Fruit fly (Drosophila melanogaster): ENCODE results near the gene CG12523.
A peak's percentile ranks its signal among the peaks of the same experiment; 100 is the strongest.

Gene CG12523

DNA sequence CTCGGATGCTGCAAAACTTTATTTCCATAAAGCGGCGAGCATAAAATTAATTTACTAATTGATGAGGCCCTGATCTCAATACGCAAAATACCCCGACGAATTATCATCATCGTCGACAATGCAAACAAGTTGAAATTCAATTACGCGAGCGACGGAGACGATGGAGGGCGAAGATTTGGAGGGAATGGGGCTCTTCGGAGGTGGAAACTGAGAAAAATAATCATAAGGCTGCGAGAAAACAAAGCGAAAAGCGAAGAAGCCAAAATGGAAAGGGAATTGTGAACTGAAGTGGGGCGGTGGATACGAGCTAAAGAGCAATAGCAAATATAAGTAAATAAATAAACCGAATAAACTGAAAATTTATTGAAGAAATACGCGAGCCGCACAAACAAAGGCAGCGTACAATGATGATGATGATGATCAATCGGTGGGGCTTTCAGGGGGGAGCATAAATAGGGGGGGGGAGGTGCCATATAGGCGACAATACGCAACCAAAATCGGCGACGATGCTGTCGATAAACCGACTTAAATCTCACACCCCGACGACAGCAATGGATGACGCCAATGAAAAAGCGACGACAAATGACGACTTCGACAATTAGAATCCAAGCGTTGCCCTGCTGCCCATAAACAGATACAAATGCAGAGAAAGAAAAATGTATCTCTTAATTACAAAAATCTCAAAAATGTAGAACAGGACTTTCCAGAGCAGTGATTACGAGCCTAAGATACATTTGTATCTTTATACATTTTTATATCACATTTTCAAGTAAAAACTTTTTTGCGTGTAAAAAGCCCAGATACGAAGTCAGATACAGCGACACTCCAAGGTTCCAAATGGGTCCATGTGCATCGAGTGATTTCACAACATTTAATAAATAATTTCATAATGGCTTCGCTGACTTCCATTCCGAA is 37.1 kb downstream of the CG12523 start (continued):
- peak; percentile 57 for TF ChIP-seq CG8944 (GFP tag; optimal IDR thresholded peaks at IDR 0.05)
- peak; percentile 77 for TF ChIP-seq tgo (GFP tag; IDR thresholded peaks at IDR 0.05)
- no peak for TF ChIP-seq Hey (tag; optimal IDR thresholded peaks at IDR 0.05)
- TF ChIP-seq wdn (GFP tag; IDR thresholded peaks at IDR 0.05): no peak
- peak; percentile 66 for TF ChIP-seq az2 (GFP tag; optimal IDR thresholded peaks at IDR 0.05)
- peak; percentile 27 for TF ChIP-seq CG6683 (GFP tag; optimal IDR thresholded peaks at IDR 0.05)
- TF ChIP-seq CG5245 (GFP tag; optimal IDR thresholded peaks at IDR 0.05): peak; percentile 54
- 0 out of 2 replicates have a peak, but pooled peaks have one; percentile 57 for TF ChIP-seq CG1024 (GFP tag; IDR thresholded peaks at IDR 0.05)
- TF ChIP-seq Six4 (GFP tag; optimal IDR thresholded peaks at IDR 0.05): peak; percentile 54
- 0 out of 2 replicates have a peak, but pooled peaks have one; percentile 37 for TF ChIP-seq Nf-YA (GFP tag; IDR thresholded peaks at IDR 0.05)
- TF ChIP-seq CG18011 (GFP tag; optimal IDR thresholded peaks at IDR 0.05): peak; percentile 38
- TF ChIP-seq bigmax (GFP tag; optimal IDR thresholded peaks at IDR 0.05): no peak
- TF ChIP-seq ci (GFP tag; IDR thresholded peaks at IDR 0.05): peak; percentile 88
- TF ChIP-seq CG13624 (GFP tag; optimal IDR thresholded peaks at IDR 0.05): peak; percentile 67
- TF ChIP-seq phol (tag; optimal IDR thresholded peaks at IDR 0.05): peak; percentile 67
- TF ChIP-seq Dfd (GFP tag; optimal IDR thresholded peaks at IDR 0.05): no peak
- TF ChIP-seq crol (GFP tag; IDR thresholded peaks at IDR 0.05): peak; percentile 73
- no peak for TF ChIP-seq ac (GFP tag; optimal IDR thresholded peaks at IDR 0.05)
- 0 out of 2 replicates have a peak, but pooled peaks have one; percentile 36 for TF ChIP-seq peb (GFP tag; IDR thresholded peaks at IDR 0.05)
- peak; percentile 18 for TF ChIP-seq CG18476 (GFP tag; optimal IDR thresholded peaks at IDR 0.05)
- peak; percentile 67 for TF ChIP-seq Xbp1 (GFP tag; optimal IDR thresholded peaks at IDR 0.05)
- no peak for TF ChIP-seq CG17912 (GFP tag; optimal IDR thresholded peaks at IDR 0.05)
- TF ChIP-seq CG10366 (GFP tag; IDR thresholded peaks at IDR 0.05): peak; percentile 79
- peak; percentile 75 for TF ChIP-seq CG7839 (tag; optimal IDR thresholded peaks at IDR 0.05)
- peak; percentile 53 for TF ChIP-seq tin (GFP tag; optimal IDR thresholded peaks at IDR 0.05)
- TF ChIP-seq CG7357 (GFP tag; IDR thresholded peaks at IDR 0.05): 0 out of 3 replicates have a peak, but pooled peaks have one; percentile 33
- TF ChIP-seq CG14965 (GFP tag; optimal IDR thresholded peaks at IDR 0.05; ENCODE audit: borderline replicate concordance): no peak
- TF ChIP-seq pan (optimal IDR thresholded peaks at IDR 0.05): no peak
- TF ChIP-seq pan (GFP tag; optimal IDR thresholded peaks at IDR 0.05 in 1 of 2, IDR thresholded peaks at IDR 0.05 in 1 of 2): peak in 1 of 2 experiments; percentile 88
- peak; percentile 19 for TF ChIP-seq Max (GFP tag; optimal IDR thresholded peaks at IDR 0.05)
- TF ChIP-seq Hr39 (optimal IDR thresholded peaks at IDR 0.05): no peak
- TF ChIP-seq CG17186 (GFP tag; optimal IDR thresholded peaks at IDR 0.05): no peak
- TF ChIP-seq CG5180 (GFP tag; optimal IDR thresholded peaks at IDR 0.05): peak; percentile 40
- TF ChIP-seq ind (GFP tag; optimal IDR thresholded peaks at IDR 0.05): peak; percentile 55
- peak; percentile 10 for TF ChIP-seq CG12769 (tag; optimal IDR thresholded peaks at IDR 0.05)
- TF ChIP-seq CG14441 (GFP tag; IDR thresholded peaks at IDR 0.05): peak; percentile 85
- TF ChIP-seq CG6854 (GFP tag; optimal IDR thresholded peaks at IDR 0.05): no peak
- no peak for TF ChIP-seq slou (GFP tag; optimal IDR thresholded peaks at IDR 0.05)
- peak; percentile 53; the same call in 1 of the 3 replicates for TF ChIP-seq sr (GFP tag; IDR thresholded peaks at IDR 0.05)
- TF ChIP-seq Doc2 (GFP tag; IDR thresholded peaks at IDR 0.05): 0 out of 2 replicates have a peak, but pooled peaks have one; percentile 6
- TF ChIP-seq CG16779 (GFP tag; IDR thresholded peaks at IDR 0.05): peak; percentile 54; the same call in 1 of the 2 replicates
- peak; percentile 46 for TF ChIP-seq CG12942 (GFP tag; optimal IDR thresholded peaks at IDR 0.05)
- TF ChIP-seq Dad (GFP tag; optimal IDR thresholded peaks at IDR 0.05): peak; percentile 25
- TF ChIP-seq CG1647 (GFP tag; optimal IDR thresholded peaks at IDR 0.05): peak; percentile 60
- TF ChIP-seq pb (GFP tag; optimal IDR thresholded peaks at IDR 0.05): peak; percentile 34
- TF ChIP-seq Ptx1 (GFP tag; IDR thresholded peaks at IDR 0.05): peak; percentile 79
- peak; percentile 53; the same call in 1 of the 2 replicates for TF ChIP-seq danr (GFP tag; IDR thresholded peaks at IDR 0.05)
- no peak for TF ChIP-seq Lhr (GFP tag; optimal IDR thresholded peaks at IDR 0.05)
- no peak for TF ChIP-seq YL-1 (GFP tag; optimal IDR thresholded peaks at IDR 0.05)
- TF ChIP-seq mam (GFP tag; optimal IDR thresholded peaks at IDR 0.05): peak; percentile 49
